Fruit fly (Drosophila melanogaster) whole organism, embryonic: ENCODE results near the gene CG46462.

Experiments
- Adf1 ChIP-seq: fragments of 200-800 bp; sonication (Bioruptor generic); IDR thresholded peaks from 2 replicates; pipeline ENCODE4 v1.3.6; 2022; ENCODE audit warnings: missing biosample characterization, missing genetic modification characterization
- Awh ChIP-seq: fragments of 200-800 bp; sonication (Bioruptor generic); IDR thresholded peaks from 2 replicates; pipeline ENCODE4, ENCODE4 v1.3.6; 2022; ENCODE audit warnings: missing biosample characterization, missing genetic modification characterization
- Blimp-1 ChIP-seq: fragments of 200-800 bp; sonication (Bioruptor generic); optimal IDR thresholded peaks from 3 replicates; lab custom pipeline; 2018; ENCODE audit warnings: missing biosample characterization, missing genetic modification characterization, mild to moderate bottlenecking, moderate library complexity, missing genetic modification reagents
- CG10979 ChIP-seq: fragments of 200-800 bp; sonication (Bioruptor generic); optimal IDR thresholded peaks from 2 replicates; lab custom pipeline; 2018; ENCODE audit warnings: missing biosample characterization, mild to moderate bottlenecking, missing genetic modification characterization, moderate library complexity
- CG11504 ChIP-seq: fragments of 200-800 bp; sonication (Bioruptor generic); optimal IDR thresholded peaks from 3 replicates; lab custom pipeline; 2019; ENCODE audit warnings: missing biosample characterization, mild to moderate bottlenecking, missing genetic modification characterization, moderate library complexity
- CG11696 ChIP-seq: fragments of 200-800 bp; sonication (Bioruptor generic); IDR thresholded peaks from 2 replicates; pipeline ENCODE4 v1.3.6; 2022; ENCODE audit warnings: missing biosample characterization, missing genetic modification characterization
- CG12391 ChIP-seq: fragments of 200-800 bp; sonication (Bioruptor generic); optimal IDR thresholded peaks from 3 replicates; lab custom pipeline; 2018; ENCODE audit warnings: missing biosample characterization, mild to moderate bottlenecking, missing genetic modification characterization, moderate library complexity
- CG13296 ChIP-seq: fragments of 200-800 bp; sonication (Bioruptor generic); optimal IDR thresholded peaks from 3 replicates; lab custom pipeline; 2018; ENCODE audit warnings: missing biosample characterization, mild to moderate bottlenecking, missing genetic modification characterization
- CG16779 ChIP-seq: fragments of 200-800 bp; sonication (Bioruptor generic); IDR thresholded peaks from 2 replicates; pipeline ENCODE4 v1.3.6; 2022; ENCODE audit warnings: missing biosample characterization, missing genetic modification characterization
- CG18599 ChIP-seq: fragments of 200-800 bp; sonication (Bioruptor generic); optimal IDR thresholded peaks from 3 replicates; lab custom pipeline; 2017; ENCODE audit warnings: missing biosample characterization, missing genetic modification characterization, mild to moderate bottlenecking, moderate library complexity, missing genetic modification reagents
- CG18764 ChIP-seq: fragments of 200-800 bp; sonication (Bioruptor generic); optimal IDR thresholded peaks from 3 replicates; lab custom pipeline; 2016; ENCODE audit warnings: missing biosample characterization, missing genetic modification characterization
- CG2116 ChIP-seq: fragments of 200-800 bp; sonication (Bioruptor generic); optimal IDR thresholded peaks from 3 replicates; lab custom pipeline; 2018; ENCODE audit warnings: missing biosample characterization, mild to moderate bottlenecking, missing genetic modification characterization
- CG30403 ChIP-seq: fragments of 200-800 bp; sonication (Bioruptor generic); optimal IDR thresholded peaks from 3 replicates; lab custom pipeline; 2016; ENCODE audit warnings: missing biosample characterization, missing genetic modification characterization
- CG3163 ChIP-seq: fragments of 200-800 bp; sonication (Bioruptor generic); optimal IDR thresholded peaks from 3 replicates; lab custom pipeline; 2016; ENCODE audit warnings: missing biosample characterization, missing genetic modification characterization
- CG4424 ChIP-seq: fragments of 200-800 bp; sonication (Bioruptor generic); optimal IDR thresholded peaks from 3 replicates; lab custom pipeline; 2016; ENCODE audit warnings: missing biosample characterization, missing genetic modification characterization
- CG4707 ChIP-seq: fragments of 200-800 bp; sonication (Bioruptor generic); optimal IDR thresholded peaks from 2 replicates; lab custom pipeline; 2018; ENCODE audit warnings: missing biosample characterization, mild to moderate bottlenecking, missing genetic modification characterization, moderate library complexity
- CG6254 ChIP-seq: fragments of 200-800 bp; sonication (Bioruptor generic); optimal IDR thresholded peaks from 3 replicates; lab custom pipeline; 2017; ENCODE audit warnings: mild to moderate bottlenecking, missing biosample characterization, missing genetic modification reagents, missing genetic modification characterization
- CG6272 ChIP-seq: fragments of 200-800 bp; sonication (Bioruptor generic); IDR thresholded peaks from 2 replicates; pipeline ENCODE4 v1.3.6; 2022; ENCODE audit warnings: missing biosample characterization, missing genetic modification characterization
- CG7987 ChIP-seq: fragments of 200-800 bp; sonication (Bioruptor generic); optimal IDR thresholded peaks from 2 replicates; lab custom pipeline; 2018; ENCODE audit warnings: missing biosample characterization, mild to moderate bottlenecking, missing genetic modification characterization, moderate library complexity
- CG8281 ChIP-seq: fragments of 200-800 bp; sonication (Bioruptor generic); optimal IDR thresholded peaks from 2 replicates; lab custom pipeline; 2018; ENCODE audit warnings: missing biosample characterization, mild to moderate bottlenecking, missing genetic modification characterization, moderate library complexity
- Dad ChIP-seq: fragments of 200-800 bp; sonication (Bioruptor generic); optimal IDR thresholded peaks from 3 replicates; lab custom pipeline; 2016; ENCODE audit warnings: missing biosample characterization, missing genetic modification characterization
- Deaf1 ChIP-seq: fragments of 200-800 bp; optimal IDR thresholded peaks from 3 replicates; lab custom pipeline; 2019; ENCODE audit warnings: missing biosample characterization, mild to moderate bottlenecking, missing genetic modification characterization, moderate library complexity
- Dp ChIP-seq: fragments of 200-800 bp; sonication (Bioruptor generic); optimal IDR thresholded peaks from 2 replicates; lab custom pipeline; 2018; ENCODE audit warnings: missing biosample characterization, mild to moderate bottlenecking, missing genetic modification characterization, moderate library complexity
- Dref ChIP-seq: fragments of 200-800 bp; sonication (Bioruptor generic); IDR thresholded peaks from 2 replicates; pipeline ENCODE4 v1.3.6; 2022; ENCODE audit warnings: missing biosample characterization, missing genetic modification characterization
- Drgx ChIP-seq: fragments of 200-800 bp; sonication (Bioruptor generic); IDR thresholded peaks from 2 replicates; pipeline ENCODE4 v1.3.6; 2022; ENCODE audit warnings: missing biosample characterization, missing genetic modification characterization
- Ets97D ChIP-seq: fragments of 200-800 bp; sonication (Bioruptor generic); optimal IDR thresholded peaks from 3 replicates; lab custom pipeline; 2016; ENCODE audit warnings: missing biosample characterization, missing genetic modification characterization
- Gsc ChIP-seq: fragments of 200-800 bp; sonication (Bioruptor generic); IDR thresholded peaks from 2 replicates; pipeline ENCODE4 v1.3.6; 2022; ENCODE audit warnings: missing biosample characterization, missing genetic modification characterization
- Hmr ChIP-seq: fragments of 200-800 bp; sonication (Bioruptor generic); optimal IDR thresholded peaks from 3 replicates; lab custom pipeline; 2017; ENCODE audit warnings: mild to moderate bottlenecking, missing biosample characterization, missing genetic modification reagents, missing genetic modification characterization
- NfI ChIP-seq: fragments of 200-800 bp; sonication (Bioruptor generic); optimal IDR thresholded peaks from 3 replicates; lab custom pipeline; 2018; ENCODE audit warnings: missing biosample characterization, mild to moderate bottlenecking, missing genetic modification characterization, moderate library complexity
- Opbp ChIP-seq: fragments of 200-800 bp; sonication (Bioruptor generic); IDR thresholded peaks from 3 replicates; pipeline ENCODE4 v1.3.6; 2022; ENCODE audit warnings: missing biosample characterization, missing genetic modification characterization; ENCODE audit not compliant: partially characterized antibody
- Ravus ChIP-seq: fragments of 200-800 bp; sonication (Bioruptor generic); IDR thresholded peaks from 2 replicates; pipeline ENCODE4 v1.3.6; 2022; ENCODE audit warnings: missing biosample characterization, missing genetic modification characterization
- Sry-δ ChIP-seq: fragments of 200-800 bp; sonication (Bioruptor generic); optimal IDR thresholded peaks from 2 replicates; lab custom pipeline; 2016; ENCODE audit warnings: missing biosample characterization, missing genetic modification characterization
- Taf1 ChIP-seq: fragments of 200-800 bp; sonication (Bioruptor generic); IDR thresholded peaks from 2 replicates; pipeline ENCODE4 v1.3.6; 2022; ENCODE audit warnings: missing biosample characterization, missing genetic modification characterization
- Tbp ChIP-seq: fragments of >200 bp; optimal IDR thresholded peaks from 2 replicates; lab custom pipeline; 2018; ENCODE audit warnings: missing biosample characterization, missing genetic modification characterization
- YL-1 ChIP-seq: fragments of 200-800 bp; sonication (Bioruptor generic); optimal IDR thresholded peaks from 3 replicates; lab custom pipeline; 2017; ENCODE audit warnings: missing biosample characterization, mild to moderate bottlenecking, missing genetic modification characterization
- amos ChIP-seq: fragments of 200-800 bp; sonication (Bioruptor generic); IDR thresholded peaks from 2 replicates; pipeline ENCODE4 v1.3.6; 2022; ENCODE audit warnings: missing biosample characterization, missing genetic modification characterization; ENCODE audit not compliant: partially characterized antibody
- bbx ChIP-seq: fragments of 200-800 bp; sonication (Bioruptor generic); IDR thresholded peaks from 2 replicates; pipeline ENCODE4 v1.3.6; 2022; ENCODE audit warnings: missing biosample characterization, missing genetic modification characterization; ENCODE audit not compliant: partially characterized antibody
- caup ChIP-seq: fragments of 200-800 bp; sonication (Bioruptor generic); optimal IDR thresholded peaks from 3 replicates; lab custom pipeline; 2017; ENCODE audit warnings: missing biosample characterization, mild to moderate bottlenecking, missing genetic modification characterization, moderate library complexity; ENCODE audit not compliant: severe bottlenecking
- chn ChIP-seq: fragments of 200-800 bp; sonication (Bioruptor generic); optimal IDR thresholded peaks from 2 replicates; lab custom pipeline; 2016; ENCODE audit warnings: missing biosample characterization, missing genetic modification characterization
- ci ChIP-seq: fragments of 200-800 bp; sonication (Bioruptor generic); IDR thresholded peaks from 3 replicates; pipeline ENCODE4 v1.3.6; 2022; ENCODE audit warnings: missing biosample characterization, missing genetic modification characterization
- corto ChIP-seq: fragments of 200-800 bp; sonication (Bioruptor generic); optimal IDR thresholded peaks from 2 replicates; lab custom pipeline; 2016; ENCODE audit warnings: missing biosample characterization, mild to moderate bottlenecking, missing genetic modification characterization, moderate library complexity
- crc ChIP-seq: fragments of 200-800 bp; sonication (Bioruptor generic); optimal IDR thresholded peaks from 2 replicates; lab custom pipeline; 2016; ENCODE audit warnings: missing biosample characterization, missing genetic modification characterization
- gfzf ChIP-seq: fragments of 200-800 bp; sonication (Bioruptor generic); optimal IDR thresholded peaks from 2 replicates; lab custom pipeline; 2016; ENCODE audit warnings: missing biosample characterization, mild to moderate bottlenecking, missing genetic modification characterization, moderate library complexity
- kay ChIP-seq: fragments of 200-800 bp; sonication (Bioruptor generic); optimal IDR thresholded peaks from 2 replicates; lab custom pipeline; 2016; ENCODE audit warnings: missing biosample characterization, missing genetic modification characterization
- p53 ChIP-seq: fragments of 200-800 bp; sonication (Bioruptor generic); optimal IDR thresholded peaks from 2 replicates; lab custom pipeline; 2016; ENCODE audit warnings: missing biosample characterization, missing genetic modification characterization
- pita ChIP-seq: fragments of 200-800 bp; sonication (Bioruptor generic); optimal IDR thresholded peaks from 2 replicates; lab custom pipeline; 2017; ENCODE audit warnings: missing biosample characterization, mild to moderate bottlenecking, missing genetic modification characterization
- seq ChIP-seq: fragments of 200-800 bp; sonication (Bioruptor generic); IDR thresholded peaks from 2 replicates; pipeline ENCODE4 v1.3.6; 2022; ENCODE audit warnings: missing biosample characterization, missing genetic modification characterization
- unpg ChIP-seq: fragments of 200-800 bp; sonication (Bioruptor generic); optimal IDR thresholded peaks from 3 replicates; lab custom pipeline; 2018; ENCODE audit warnings: missing biosample characterization, mild to moderate bottlenecking, missing genetic modification characterization, moderate library complexity
- wdn ChIP-seq: fragments of 200-800 bp; sonication (Bioruptor generic); IDR thresholded peaks from 2 replicates; pipeline ENCODE4 v1.3.6; 2022; ENCODE audit warnings: missing biosample characterization, missing genetic modification characterization
- zf30C ChIP-seq: fragments of 200-800 bp; sonication (Bioruptor generic); optimal IDR thresholded peaks from 3 replicates; lab custom pipeline; 2018; ENCODE audit warnings: missing biosample characterization, mild to moderate bottlenecking, missing genetic modification characterization

CG46462 gene

dm6 chr3L:19928435-19929011, 3.0 kb upstream of the CG46462 start, which contains the start of the genes CG8004 and RhoGDI (continued):
- peak; percentile 70 for TF ChIP-seq Hmr
- TF ChIP-seq Tbp, result no peak
- TF ChIP-seq seq, result no peak
- TF ChIP-seq CG7987 (GFP tag; lab: Kevin White, UChicago), result no peak
- peak; percentile 53 for TF ChIP-seq Sry-δ (GFP tag; lab: Kevin White, UChicago)
- TF ChIP-seq Gsc (GFP tag; lab: Robert Waterston, UW), result no peak
- TF ChIP-seq CG4707 (GFP tag; lab: Kevin White, UChicago), result no peak
- peak; percentile 55 for TF ChIP-seq crc (GFP tag; lab: Kevin White, UChicago)
- TF ChIP-seq CG16779 (GFP tag; lab: Robert Waterston, UW), result no peak
- TF ChIP-seq Dad (GFP tag; lab: Kevin White, UChicago), result peak; percentile 67
- no peak for TF ChIP-seq Deaf1 (tag; lab: Kevin White, UChicago)
- TF ChIP-seq Opbp, result no peak
- peak; percentile 53 for TF ChIP-seq CG18764 (GFP tag; lab: Kevin White, UChicago)
- peak; percentile 9; the same call in 1 of the 2 replicates for TF ChIP-seq Taf1 (GFP tag; lab: Robert Waterston, UW)
- no peak for TF ChIP-seq zf30C (GFP tag; lab: Kevin White, UChicago)
- TF ChIP-seq Awh, result 0 out of 2 replicates have a peak, but pooled peaks have one; percentile 40
- TF ChIP-seq CG13296 (GFP tag; lab: Kevin White, UChicago), result peak; percentile 2
- no peak for TF ChIP-seq CG6272
- peak; percentile 82 for TF ChIP-seq Ets97D (GFP tag; lab: Kevin White, UChicago)
- peak; percentile 82 for TF ChIP-seq CG12391 (tag; lab: Kevin White, UChicago)
- TF ChIP-seq unpg (GFP tag; lab: Kevin White, UChicago), result peak; percentile 68
- TF ChIP-seq CG11504 (tag; lab: Kevin White, UChicago), result peak; percentile 67
- TF ChIP-seq gfzf (GFP tag; lab: Kevin White, UChicago), result peak; percentile 90
- peak; percentile 46; the same call in 1 of the 2 replicates for TF ChIP-seq wdn (GFP tag; lab: Robert Waterston, UW)
- no peak for TF ChIP-seq amos
- no peak for TF ChIP-seq Adf1
- no peak for TF ChIP-seq corto (GFP tag; lab: Kevin White, UChicago)
- TF ChIP-seq Dref (GFP tag; lab: Robert Waterston, UW), result no peak
- TF ChIP-seq ci, result peak; percentile 67; the same call in 2 of the 3 replicates
- no peak for TF ChIP-seq CG6254 (GFP tag; lab: Kevin White, UChicago)
- no peak for TF ChIP-seq pita (GFP tag; lab: Kevin White, UChicago)
- peak; percentile 40 for TF ChIP-seq CG10979 (tag; lab: Kevin White, UChicago)
- peak; percentile 77 for TF ChIP-seq CG30403 (GFP tag; lab: Kevin White, UChicago)
- TF ChIP-seq Drgx (GFP tag; lab: Robert Waterston, UW), result 0 out of 2 replicates have a peak, but pooled peaks have one; percentile 12
- no peak for TF ChIP-seq bbx
- peak; percentile 49 for TF ChIP-seq p53 (GFP tag; lab: Kevin White, UChicago)
- TF ChIP-seq CG8281 (tag; lab: Kevin White, UChicago), result no peak
- TF ChIP-seq Blimp-1, result peak; percentile 60
- TF ChIP-seq CG2116 (GFP tag; lab: Kevin White, UChicago), result peak; percentile 74
- peak; percentile 29 for TF ChIP-seq caup (GFP tag; lab: Kevin White, UChicago)
- TF ChIP-seq Dp (GFP tag; lab: Kevin White, UChicago), result peak; percentile 27
- TF ChIP-seq YL-1 (GFP tag; lab: Kevin White, UChicago), result peak; percentile 65
- TF ChIP-seq Ravus (GFP tag; lab: Robert Waterston, UW), result no peak
- TF ChIP-seq NfI, result peak; percentile 54
- TF ChIP-seq CG18599, result peak; percentile 29
- TF ChIP-seq CG4424, result peak; percentile 57
- peak; percentile 65 for TF ChIP-seq kay (GFP tag; lab: Kevin White, UChicago)
- no peak for TF ChIP-seq CG11696 (GFP tag; lab: Robert Waterston, UW)
- TF ChIP-seq chn (GFP tag; lab: Kevin White, UChicago), result peak; percentile 73
- peak; percentile 11 for TF ChIP-seq CG3163
